Fruit fly (Drosophila melanogaster): ENCODE results near the gene CG14932.

The CG14932 gene

DNA sequence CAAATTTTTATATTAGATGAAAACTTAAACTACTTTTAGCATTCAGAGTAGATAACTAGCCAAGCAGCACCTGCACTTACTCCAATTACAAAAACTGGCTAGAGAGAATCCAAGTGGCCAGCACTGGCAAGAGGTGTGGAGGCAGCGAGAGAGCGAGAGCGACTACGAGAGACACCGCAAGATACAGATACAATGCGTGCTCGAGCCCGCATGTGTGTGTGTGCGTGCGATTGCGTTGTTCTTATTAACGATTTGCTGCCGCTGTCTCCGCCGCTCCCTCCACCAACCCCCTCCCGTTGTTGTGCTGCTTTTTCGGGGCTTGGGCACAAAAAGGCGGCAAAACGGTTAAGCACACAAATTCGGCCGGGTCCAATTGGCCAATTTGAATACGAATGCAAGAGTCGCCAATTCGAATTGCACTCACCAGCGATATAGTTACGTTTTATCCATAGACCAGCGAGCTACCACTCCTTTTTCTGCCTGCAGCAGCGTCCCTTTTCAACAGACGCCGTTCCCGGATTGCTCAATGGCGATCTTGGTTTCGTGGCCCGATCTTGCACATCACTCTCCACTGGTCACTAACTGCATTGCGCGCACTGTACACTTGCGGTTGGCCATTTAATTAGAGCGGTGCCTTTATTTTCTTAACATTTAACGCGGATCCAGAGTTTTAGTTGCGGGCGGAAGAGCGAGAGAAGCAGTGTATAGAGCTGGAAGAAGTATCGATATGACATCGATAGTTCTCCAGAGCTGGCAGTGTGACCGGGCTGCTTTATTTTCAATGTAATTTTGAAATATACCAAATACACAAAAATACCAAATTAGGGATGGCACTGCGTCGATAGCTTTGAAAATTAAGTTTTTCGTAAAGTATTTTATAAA is 19.2 kb downstream of the CG14932 start, which contains the start of gene crol (continued):
- TF ChIP-seq pfk (GFP tag; optimal IDR thresholded peaks at IDR 0.05) (no peak), CG11398 (GFP tag; optimal IDR thresholded peaks at IDR 0.05) (no peak), CG11560 (tag; IDR thresholded peaks at IDR 0.05) (no peak), Trl (optimal IDR thresholded peaks at IDR 0.05) (peak; percentile 86 to 91), Trl (GFP tag; optimal IDR thresholded peaks at IDR 0.05) (no peak), CHES-1-like (GFP tag; optimal IDR thresholded peaks at IDR 0.05) (peak; percentile 46), yki (optimal IDR thresholded peaks at IDR 0.05) (peak; percentile 72), odd (GFP tag; optimal IDR thresholded peaks at IDR 0.05) (no peak), CG2202 (tag; optimal IDR thresholded peaks at IDR 0.05) (no peak), D19B (GFP tag; optimal IDR thresholded peaks at IDR 0.05) (no peak), emc (GFP tag; optimal IDR thresholded peaks at IDR 0.05) (no peak), CG4328 (GFP tag; optimal IDR thresholded peaks at IDR 0.05) (no peak), sna (GFP tag; IDR thresholded peaks at IDR 0.05; ENCODE audit: partially characterized antibody) (peak; percentile 80), jigr1 (GFP tag; IDR thresholded peaks at IDR 0.05) (no peak; the same call in 2 of the 3 replicates), CG9817 (tag; optimal IDR thresholded peaks at IDR 0.05) (peak; percentile 17), CG9437 (GFP tag; optimal IDR thresholded peaks at IDR 0.05) (no peak), CG7357 (GFP tag; IDR thresholded peaks at IDR 0.05) (no peak), eyg (GFP tag; optimal IDR thresholded peaks at IDR 0.05) (no peak), Dref (GFP tag; IDR thresholded peaks at IDR 0.05) (peak; percentile 89), Jarid2 (GFP tag; optimal IDR thresholded peaks at IDR 0.05) (no peak), unc-4 (GFP tag; IDR thresholded peaks at IDR 0.05; ENCODE audit: partially characterized antibody) (peak; percentile 89), slou (GFP tag; optimal IDR thresholded peaks at IDR 0.05) (no peak), H2.0 (GFP tag; IDR thresholded peaks at IDR 0.05) (no peak), en (GFP tag; optimal IDR thresholded peaks at IDR 0.05) (no peak), nau (GFP tag; optimal IDR thresholded peaks at IDR 0.05) (peak; percentile 13), ham (GFP tag; IDR thresholded peaks at IDR 0.05) (no peak), tup (GFP tag; optimal IDR thresholded peaks at IDR 0.05) (no peak), CG10274 (GFP tag; optimal IDR thresholded peaks at IDR 0.05) (no peak), MTF-1 (GFP tag; optimal IDR thresholded peaks at IDR 0.05; ENCODE audit: borderline replicate concordance) (no peak), ci (GFP tag; IDR thresholded peaks at IDR 0.05) (peak; percentile 65), z (GFP tag; IDR thresholded peaks at IDR 0.05) (no peak), mirr (GFP tag; optimal IDR thresholded peaks at IDR 0.05) (peak; percentile 55), Hsf (GFP tag; optimal IDR thresholded peaks at IDR 0.05) (no peak), CG2678 (tag; optimal IDR thresholded peaks at IDR 0.05) (no peak), CG16813 (GFP tag; IDR thresholded peaks at IDR 0.05; ENCODE audit: partially characterized antibody) (peak; percentile 86), CG6254 (GFP tag; optimal IDR thresholded peaks at IDR 0.05) (no peak), Side (GFP tag; optimal IDR thresholded peaks at IDR 0.05) (no peak), stc (GFP tag; IDR thresholded peaks at IDR 0.05) (no peak), Fer1 (GFP tag; optimal IDR thresholded peaks at IDR 0.05) (no peak), lbe (GFP tag; optimal IDR thresholded peaks at IDR 0.05) (no peak), CG10654 (GFP tag; optimal IDR thresholded peaks at IDR 0.05) (no peak), CG5953 (GFP tag; IDR thresholded peaks at IDR 0.05) (no peak), CG18476 (GFP tag; optimal IDR thresholded peaks at IDR 0.05) (no peak), sisA (GFP tag; IDR thresholded peaks at IDR 0.05) (no peak), Doc2 (GFP tag; IDR thresholded peaks at IDR 0.05) (no peak), CG6654 (GFP tag; optimal IDR thresholded peaks at IDR 0.05) (no peak), CG8290 (GFP tag; optimal IDR thresholded peaks at IDR 0.05) (no peak), CG8290 (tag; optimal IDR thresholded peaks at IDR 0.05) (peak in 1 of 2 experiments; percentile 64), Ptx1 (GFP tag; IDR thresholded peaks at IDR 0.05) (no peak), sr (GFP tag; IDR thresholded peaks at IDR 0.05) (no peak), tll (GFP tag; optimal IDR thresholded peaks at IDR 0.05) (no peak)

Measured in whole organism, embryonic.